Fruit fly (Drosophila melanogaster): ENCODE measurements around the gene Pyroxd1.

Pyroxd1 gene

DNA sequence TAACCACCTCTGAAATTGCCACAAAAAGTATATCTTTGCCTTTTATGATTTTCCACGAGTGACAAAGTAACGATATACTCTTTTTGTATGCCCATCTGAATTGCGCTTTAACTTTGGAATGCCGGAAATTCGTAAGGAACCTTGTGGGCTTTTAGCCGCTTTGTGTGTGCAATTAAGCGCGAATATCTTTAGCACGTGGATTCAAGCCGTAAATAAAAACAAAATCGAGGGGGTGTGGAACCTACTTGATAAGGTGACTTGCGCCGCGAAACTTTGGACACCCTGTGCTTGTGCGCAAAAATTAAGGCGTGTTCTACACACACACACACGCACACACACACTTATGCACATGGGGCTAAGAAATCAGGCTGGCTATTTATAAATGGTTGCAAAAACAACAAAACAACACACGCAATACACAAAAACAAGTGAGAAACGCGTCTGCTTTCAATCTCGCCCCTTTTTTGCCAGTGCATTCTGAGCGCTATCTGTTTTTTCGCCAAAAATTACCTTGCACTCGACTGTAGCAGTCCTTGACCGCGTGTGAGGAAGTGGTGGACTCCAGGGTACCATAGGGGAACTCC is 7.1 kb upstream of the Pyroxd1 start:
- TF ChIP-seq CG16779 (GFP tag; IDR thresholded peaks at IDR 0.05) (no peak), exex (tag; optimal IDR thresholded peaks at IDR 0.05) (no peak), CG13424 (tag; optimal IDR thresholded peaks at IDR 0.05) (no peak), CG14014 (GFP tag; IDR thresholded peaks at IDR 0.05) (0 out of 2 replicates have a peak, but pooled peaks have one; percentile 7), CG6254 (GFP tag; optimal IDR thresholded peaks at IDR 0.05) (peak; percentile 59), org-1 (GFP tag; optimal IDR thresholded peaks at IDR 0.05) (no peak), CrebB (tag; optimal IDR thresholded peaks at IDR 0.05) (no peak), CG4707 (GFP tag; optimal IDR thresholded peaks at IDR 0.05) (no peak), CG16863 (GFP tag; optimal IDR thresholded peaks at IDR 0.05) (no peak), lab (GFP tag; optimal IDR thresholded peaks at IDR 0.05) (peak; percentile 12), chinmo (GFP tag; IDR thresholded peaks at IDR 0.05; ENCODE audit: partially characterized antibody) (0 out of 4 replicates have a peak, but pooled peaks have one; percentile 55), gro (GFP tag; optimal IDR thresholded peaks at IDR 0.05) (no peak), CG5953 (GFP tag; IDR thresholded peaks at IDR 0.05) (no peak), oc (tag; optimal IDR thresholded peaks at IDR 0.05) (no peak), CG14860 (GFP tag; IDR thresholded peaks at IDR 0.05; ENCODE audit: partially characterized antibody) (no peak), CG1832 (GFP tag; optimal IDR thresholded peaks at IDR 0.05) (no peak), fd96Cb (tag; optimal IDR thresholded peaks at IDR 0.05) (no peak), prd (optimal IDR thresholded peaks at IDR 0.05) (no peak), prd (GFP tag; IDR thresholded peaks at IDR 0.05) (0 out of 3 replicates have a peak, but pooled peaks have one; percentile 21), Dbx (GFP tag; IDR thresholded peaks at IDR 0.05) (0 out of 3 replicates have a peak, but pooled peaks have one; percentile 12), vnd (GFP tag; IDR thresholded peaks at IDR 0.05; ENCODE audit: partially characterized antibody) (no peak), CG9215 (GFP tag; IDR thresholded peaks at IDR 0.05) (no peak), br (optimal IDR thresholded peaks at IDR 0.05) (no peak), CG2889 (GFP tag; IDR thresholded peaks at IDR 0.05) (no peak), ato (GFP tag; IDR thresholded peaks at IDR 0.05; ENCODE audit: partially characterized antibody) (no peak), aop (GFP tag; IDR thresholded peaks at IDR 0.05) (no peak), Meics (GFP tag; optimal IDR thresholded peaks at IDR 0.05) (peak; percentile 66), Sox102F (GFP tag; optimal IDR thresholded peaks at IDR 0.05) (no peak), Drgx (GFP tag; IDR thresholded peaks at IDR 0.05) (0 out of 2 replicates have a peak, but pooled peaks have one; percentile 26), ase (GFP tag; IDR thresholded peaks at IDR 0.05) (no peak), B-H2 (GFP tag; optimal IDR thresholded peaks at IDR 0.05) (no peak), CG34376 (GFP tag; optimal IDR thresholded peaks at IDR 0.05) (no peak), wor (GFP tag; IDR thresholded peaks at IDR 0.05) (no peak), Ada2b (GFP tag; IDR thresholded peaks at IDR 0.05) (peak; percentile 8; the same call in 1 of the 2 replicates), HmgZ (tag; optimal IDR thresholded peaks at IDR 0.05) (no peak), Hr3 (GFP tag; optimal IDR thresholded peaks at IDR 0.05) (no peak), CG3163 (GFP tag; optimal IDR thresholded peaks at IDR 0.05) (no peak), gfzf (GFP tag; optimal IDR thresholded peaks at IDR 0.05) (no peak), CG2199 (GFP tag; IDR thresholded peaks at IDR 0.05) (no peak), wek (GFP tag; optimal IDR thresholded peaks at IDR 0.05) (no peak), crp (GFP tag; optimal IDR thresholded peaks at IDR 0.05) (no peak), PHDP (tag; optimal IDR thresholded peaks at IDR 0.05) (no peak), gce (GFP tag; IDR thresholded peaks at IDR 0.05) (no peak), CG12659 (GFP tag; optimal IDR thresholded peaks at IDR 0.05) (no peak), CG3995 (GFP tag; optimal IDR thresholded peaks at IDR 0.05) (peak; percentile 49), sd (tag; optimal IDR thresholded peaks at IDR 0.05) (peak; percentile 18), Ets65A (GFP tag) (peak; percentile 84), CG10267 (tag; optimal IDR thresholded peaks at IDR 0.05) (no peak), Optix (GFP tag; IDR thresholded peaks at IDR 0.05) (0 out of 3 replicates have a peak, but pooled peaks have one; percentile 14), yki (optimal IDR thresholded peaks at IDR 0.05) (no peak), Ssrp (tag; optimal IDR thresholded peaks at IDR 0.05) (no peak)
